Worm (Caenorhabditis elegans) whole organism, mixed stage, embryonic: ENCODE measurements around the gene T16G1.9.

Experiments
- bed-3 ChIP-seq: fragments of 200-800 bp; sonication (Bioruptor generic); optimal IDR thresholded peaks from 3 replicates; lab custom pipeline; 2018; ENCODE audit warnings: mild to moderate bottlenecking, missing genetic modification characterization, moderate library complexity, missing compliant biosample characterization
- blmp-1 ChIP-seq: fragments of 150-350 bp; optimal IDR thresholded peaks from 2 replicates; lab custom pipeline; 2014; ENCODE audit warnings: missing biosample characterization, missing genetic modification characterization
- ceh-43 ChIP-seq: fragments of 200-800 bp; sonication (Bioruptor generic); optimal IDR thresholded peaks from 2 replicates; lab custom pipeline; 2018; ENCODE audit warnings: mild to moderate bottlenecking, missing genetic modification characterization, moderate library complexity, missing compliant biosample characterization
- ceh-83 ChIP-seq: fragments of 200-800 bp; sonication (Bioruptor generic); optimal IDR thresholded peaks from 2 replicates; lab custom pipeline; 2018; ENCODE audit warnings: mild to moderate bottlenecking, missing genetic modification characterization, missing compliant biosample characterization
- ces-1 ChIP-seq: fragments of 150-350 bp; optimal IDR thresholded peaks from 2 replicates; lab custom pipeline; 2014; ENCODE audit warnings: missing biosample characterization, missing genetic modification reagents, missing genetic modification characterization
- elt-1 ChIP-seq: sonication (generic microtip); optimal IDR thresholded peaks from 2 replicates; lab custom pipeline; 2017; ENCODE audit warnings: missing genetic modification characterization, mild to moderate bottlenecking, missing compliant biosample characterization, antibody characterized with exemption, moderate library complexity, borderline replicate concordance; ENCODE audit not compliant: insufficient read depth
- elt-3 ChIP-seq: fragments of 150-350 bp; optimal IDR thresholded peaks from 2 replicates; lab custom pipeline; 2014; ENCODE audit warnings: missing biosample characterization, missing genetic modification characterization
- ham-2 ChIP-seq: fragments of 200-800 bp; sonication (Bioruptor generic); optimal IDR thresholded peaks from 2 replicates; lab custom pipeline; 2018; ENCODE audit warnings: mild to moderate bottlenecking, missing genetic modification characterization, missing compliant biosample characterization
- hlh-1 ChIP-seq: fragments of 150-350 bp; optimal IDR thresholded peaks from 2 replicates; lab custom pipeline; 2014; ENCODE audit warnings: missing biosample characterization, missing genetic modification reagents, missing genetic modification characterization
- lin-13 ChIP-seq: fragments of 150-350 bp; optimal IDR thresholded peaks from 2 replicates; lab custom pipeline; 2014; ENCODE audit warnings: missing biosample characterization, missing genetic modification characterization
- lin-32 ChIP-seq: fragments of 200-800 bp; sonication (Bioruptor generic); optimal IDR thresholded peaks from 2 replicates; lab custom pipeline; 2018; ENCODE audit warnings: mild to moderate bottlenecking, missing genetic modification characterization, missing compliant biosample characterization
- lsy-2 ChIP-seq: fragments of 150-350 bp; optimal IDR thresholded peaks from 2 replicates; lab custom pipeline; 2014; ENCODE audit warnings: missing biosample characterization, missing genetic modification characterization
- mab-5 ChIP-seq: fragments of 150-350 bp; optimal IDR thresholded peaks from 2 replicates; lab custom pipeline; 2014; ENCODE audit warnings: missing biosample characterization, missing genetic modification characterization
- mep-1 ChIP-seq: fragments of 150-350 bp; optimal IDR thresholded peaks from 2 replicates; lab custom pipeline; 2017; ENCODE audit warnings: missing biosample characterization, missing genetic modification reagents, missing genetic modification characterization, inconsistent platforms
- mls-2 ChIP-seq: sonication (generic microtip); optimal IDR thresholded peaks from 2 replicates; lab custom pipeline; 2016; ENCODE audit warnings: mild to moderate bottlenecking, missing genetic modification characterization, moderate library complexity, missing compliant biosample characterization
- nhr-12 ChIP-seq: fragments of 150-350 bp; optimal IDR thresholded peaks from 2 replicates; lab custom pipeline; 2014; ENCODE audit warnings: missing biosample characterization, missing genetic modification characterization
- nhr-2 ChIP-seq: fragments of 150-350 bp; optimal IDR thresholded peaks from 2 replicates; lab custom pipeline; 2014; ENCODE audit warnings: missing biosample characterization, missing genetic modification characterization
- nhr-237 ChIP-seq: fragments of 150-350 bp; optimal IDR thresholded peaks from 2 replicates; lab custom pipeline; 2014; ENCODE audit warnings: missing biosample characterization, missing genetic modification characterization
- nhr-28 ChIP-seq: fragments of 150-350 bp; optimal IDR thresholded peaks from 2 replicates; lab custom pipeline; 2014; ENCODE audit warnings: missing biosample characterization, missing genetic modification characterization
- nhr-76 ChIP-seq: sonication (generic microtip); optimal IDR thresholded peaks from 2 replicates; lab custom pipeline; 2017; ENCODE audit warnings: missing biosample characterization, missing genetic modification characterization
- sem-2 ChIP-seq: fragments of 200-800 bp; sonication (Bioruptor generic); optimal IDR thresholded peaks from 2 replicates; lab custom pipeline; 2018; ENCODE audit warnings: mild to moderate bottlenecking, missing genetic modification characterization, missing compliant biosample characterization
- snpc-4 ChIP-seq: fragments of 150-350 bp; optimal IDR thresholded peaks from 2 replicates; lab custom pipeline; 2014; ENCODE audit warnings: missing biosample characterization, missing genetic modification characterization
- tbx-8 ChIP-seq: fragments of 200-800 bp; sonication (Bioruptor generic); optimal IDR thresholded peaks from 2 replicates; lab custom pipeline; 2018; ENCODE audit warnings: mild to moderate bottlenecking, missing genetic modification characterization, moderate library complexity, missing compliant biosample characterization
- unc-120 ChIP-seq: sonication (generic microtip); optimal IDR thresholded peaks from 2 replicates; lab custom pipeline; 2017; ENCODE audit warnings: missing genetic modification characterization, missing compliant biosample characterization; ENCODE audit not compliant: poor library complexity, severe bottlenecking
- unc-39 ChIP-seq: fragments of 150-350 bp; optimal IDR thresholded peaks from 2 replicates; lab custom pipeline; 2014; ENCODE audit warnings: missing biosample characterization, missing genetic modification characterization
- unc-62 ChIP-seq: fragments of 150-350 bp; optimal IDR thresholded peaks from 2 replicates; lab custom pipeline; 2014; ENCODE audit warnings: missing biosample characterization, missing genetic modification reagents, missing genetic modification characterization
- zip-8 ChIP-seq: fragments of 150-350 bp; optimal IDR thresholded peaks from 2 replicates; lab custom pipeline; 2014; ENCODE audit warnings: missing biosample characterization, missing genetic modification characterization
- ztf-11 ChIP-seq: fragments of 150-350 bp; optimal IDR thresholded peaks from 2 replicates; lab custom pipeline; 2014; ENCODE audit warnings: missing biosample characterization, missing genetic modification characterization

Gene T16G1.9

ce11 chrV:12909544-12910157 lies 41.0 kb downstream of the T16G1.9 start, which contains the start of gene nid-1:
Gene nid-1 (plus strand): TSS chrV:12910107.
- TF ChIP-seq snpc-4 (tag; lab: Kevin White, UChicago): no peak
- no peak for TF ChIP-seq ztf-11
- TF ChIP-seq bed-3 (GFP tag; lab: Kevin White, UChicago): no peak
- no peak for TF ChIP-seq lin-13 (tag; lab: Kevin White, UChicago)
- TF ChIP-seq elt-3 (tag; lab: Kevin White, UChicago): no peak
- TF ChIP-seq lin-32 (GFP tag; lab: Kevin White, UChicago): no peak
- TF ChIP-seq ham-2 (GFP tag; lab: Kevin White, UChicago): no peak
- no peak for TF ChIP-seq nhr-76 (tag; lab: Kevin White, UChicago)
- TF ChIP-seq elt-1 (tag; lab: Kevin White, UChicago): no peak
- TF ChIP-seq nhr-2 (tag; lab: Kevin White, UChicago): no peak
- TF ChIP-seq tbx-8 (GFP tag; lab: Kevin White, UChicago): no peak
- no peak for TF ChIP-seq hlh-1
- TF ChIP-seq mab-5 (tag; lab: Kevin White, UChicago): no peak
- TF ChIP-seq ceh-43: no peak
- TF ChIP-seq ces-1 (GFP tag; lab: Kevin White, UChicago): no peak
- TF ChIP-seq nhr-12 (tag; lab: Kevin White, UChicago): no peak
- TF ChIP-seq unc-62 (GFP tag; lab: Kevin White, UChicago): no peak

- no peak for TF ChIP-seq ham-2 (GFP tag; lab: Kevin White, UChicago)
- TF ChIP-seq hlh-1: peak; percentile 89
- TF ChIP-seq blmp-1: no peak
Measured at ce11 chrV:12908614-12909013, 42.0 kb downstream of the T16G1.9 start.

- TF ChIP-seq bed-3 (GFP tag; lab: Kevin White, UChicago) (no peak), hlh-1 (peak; percentile 43), unc-62 (GFP tag; lab: Kevin White, UChicago) (peak; percentile 79)
Measured at ce11 chrV:12907436-12907835, 43.2 kb downstream of the T16G1.9 start.

ce11 chrV:12906732-12907131 lies 43.9 kb downstream of the T16G1.9 start, which contains the start of gene ttr-29:
Gene ttr-29 (minus strand): TSS chrV:12906832.
- TF ChIP-seq mls-2 (tag; lab: Kevin White, UChicago): no peak
- no peak for TF ChIP-seq blmp-1
- no peak for TF ChIP-seq ztf-11

- TF ChIP-seq unc-62 (GFP tag; lab: Kevin White, UChicago): no peak
- TF ChIP-seq nhr-237 (tag; lab: Kevin White, UChicago): no peak
- no peak for TF ChIP-seq nhr-2 (tag; lab: Kevin White, UChicago)
- TF ChIP-seq unc-120: no peak
- no peak for TF ChIP-seq sem-2 (GFP tag; lab: Kevin White, UChicago)
- TF ChIP-seq mls-2 (tag; lab: Kevin White, UChicago): no peak
- TF ChIP-seq nhr-12 (tag; lab: Kevin White, UChicago): no peak
- no peak for TF ChIP-seq nhr-28
- TF ChIP-seq unc-39 (tag; lab: Kevin White, UChicago): no peak
- no peak for TF ChIP-seq snpc-4 (tag; lab: Kevin White, UChicago)
- TF ChIP-seq nhr-76 (tag; lab: Kevin White, UChicago): no peak
- TF ChIP-seq lin-32 (GFP tag; lab: Kevin White, UChicago): no peak
- no peak for TF ChIP-seq lsy-2
- no peak for TF ChIP-seq mep-1
- no peak for TF ChIP-seq ztf-11
- no peak for TF ChIP-seq zip-8 (tag; lab: Kevin White, UChicago)
- no peak for TF ChIP-seq elt-3 (tag; lab: Kevin White, UChicago)
Measured at ce11 chrV:12905074-12905473, 45.6 kb downstream of the T16G1.9 start, which contains the start of gene ttr-28. Gene ttr-28 (minus strand): TSS chrV:12905174.

- no peak for TF ChIP-seq blmp-1
- TF ChIP-seq unc-120: no peak
- TF ChIP-seq nhr-28: no peak
- no peak for TF ChIP-seq ces-1 (GFP tag; lab: Kevin White, UChicago)
- no peak for TF ChIP-seq mab-5 (tag; lab: Kevin White, UChicago)
- TF ChIP-seq ceh-83: no peak
- no peak for TF ChIP-seq lsy-2
- TF ChIP-seq nhr-2 (tag; lab: Kevin White, UChicago): no peak
- no peak for TF ChIP-seq nhr-237 (tag; lab: Kevin White, UChicago)
- TF ChIP-seq snpc-4 (tag; lab: Kevin White, UChicago): no peak
Measured at ce11 chrV:12904054-12904453, 46.6 kb downstream of the T16G1.9 start, which contains the start of gene ttr-27. Gene ttr-27 (minus strand): TSS chrV:12904098.
